Worm (Caenorhabditis elegans): ENCODE measurements around the gene Y40B10B.1.

- no peak for TF ChIP-seq ces-1 (GFP tag; optimal IDR thresholded peaks at IDR 0.05)
- no peak for TF ChIP-seq snpc-4 (tag; optimal IDR thresholded peaks at IDR 0.05)
- TF ChIP-seq lin-39 (tag; optimal IDR thresholded peaks at IDR 0.05): no peak
- no peak for TF ChIP-seq jun-1 (tag; optimal IDR thresholded peaks at IDR 0.05)
- no peak for TF ChIP-seq ama-1 (optimal IDR thresholded peaks at IDR 0.05)
Observed at ce11 chrV:1998358-1998757, 37.0 kb upstream of the Y40B10B.1 start.

All from whole organism, L4 larva.